Worm (Caenorhabditis elegans) whole organism, early embryonic: ENCODE results near the gene cdh-9.

Experiments used
- F13C5.2 ChIP-seq: sonication (generic microtip); optimal IDR thresholded peaks from 2 replicates; lab custom pipeline; 2017; ENCODE audit warnings: mild to moderate bottlenecking, missing genetic modification characterization, inconsistent platforms, missing compliant biosample characterization
- aly-1 ChIP-seq: sonication (generic microtip); optimal IDR thresholded peaks from 2 replicates; lab custom pipeline; 2016; ENCODE audit warnings: missing genetic modification characterization, missing compliant biosample characterization
- ama-1 ChIP-seq: fragments of 150-350 bp; optimal IDR thresholded peaks from 2 replicates; lab custom pipeline; 2014

- no peak for TF ChIP-seq ama-1 (lab: Kevin White, UChicago)
- TF ChIP-seq aly-1 (tag; lab: Kevin White, UChicago): no peak
- no peak for TF ChIP-seq F13C5.2 (tag; lab: Kevin White, UChicago)
Observed at ce11 chrX:16604096-16604495, 9.1 kb downstream of the cdh-9 start.
